Fruit fly (Drosophila melanogaster) S2 (cell line): ENCODE results near the gene CG17327.

Experiments used
- CG8478 ChIP-seq: fragments of >200 bp; optimal IDR thresholded peaks from 2 replicates; lab custom pipeline; 2018
- CTCF ChIP-seq, 2 experiments: fragments of >200 bp; optimal IDR thresholded peaks; 2 replicates each; lab custom pipeline; 2018

DNA sequence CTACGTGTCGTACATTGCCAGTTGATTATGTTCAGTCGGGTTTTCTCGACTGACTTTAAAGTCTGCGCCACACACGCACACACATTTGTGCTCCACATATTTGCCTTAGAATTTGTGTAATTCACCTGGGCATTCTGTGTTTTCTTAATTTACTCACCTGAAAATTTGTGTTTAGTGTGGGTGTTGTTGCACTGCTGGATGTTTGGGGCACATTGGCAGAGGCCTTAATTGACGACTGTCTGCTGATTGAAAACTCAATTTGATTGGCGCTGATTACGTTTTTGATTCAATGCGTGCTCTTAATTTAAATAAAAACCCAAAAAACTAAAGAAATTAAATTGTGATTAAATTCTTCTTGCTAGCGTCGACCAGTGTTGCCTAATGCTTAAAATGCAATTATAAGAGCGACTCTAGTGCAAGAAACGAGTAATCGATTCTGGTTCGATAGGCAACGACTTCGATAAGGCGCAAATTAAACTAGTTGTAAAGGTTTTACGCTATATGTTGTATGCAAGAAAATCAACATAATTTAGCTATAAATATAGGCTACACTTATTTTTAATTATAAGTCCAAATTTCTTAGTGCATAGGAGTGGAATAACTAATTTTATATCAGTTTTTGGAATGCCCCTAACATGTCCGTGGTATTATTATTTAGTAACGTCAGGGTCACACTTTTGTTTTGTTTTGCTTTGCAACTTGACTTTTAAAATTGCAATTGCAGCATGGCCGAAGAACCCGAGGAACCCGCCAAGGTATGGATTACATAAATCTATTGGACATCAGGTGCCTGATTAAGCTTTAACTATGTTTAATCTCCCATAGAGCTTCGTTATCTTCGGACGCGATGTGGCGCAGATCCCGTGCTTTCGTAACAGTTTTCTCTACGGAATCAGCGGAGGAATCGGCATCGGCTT, 33.0 kb upstream of the CG17327 start, which contains the start of the genes CG46281 and CG46280:
- TF ChIP-seq CG8478 (lab: Kevin White, UChicago) (no peak), CTCF (optimal IDR thresholded peaks at IDR 0.05; lab: Kevin White, UChicago) (no peak)
